Worm (Caenorhabditis elegans) whole organism, L2 larva: ENCODE measurements around the gene D1014.4.

ENCODE experiments used
- C34F6.9 ChIP-seq: fragments of 150-350 bp; optimal IDR thresholded peaks from 2 replicates; lab custom pipeline; 2014; ENCODE audit warnings: missing biosample characterization, missing genetic modification characterization
- F13H6.1 ChIP-seq: sonication (generic microtip); optimal IDR thresholded peaks from 2 replicates; lab custom pipeline; 2016; ENCODE audit warnings: missing genetic modification characterization, missing compliant biosample characterization
- egl-27 ChIP-seq: sonication (generic microtip); optimal IDR thresholded peaks from 3 replicates; lab custom pipeline; 2017; ENCODE audit warnings: missing biosample characterization, missing genetic modification reagents, missing genetic modification characterization
- lin-11 ChIP-seq: fragments of 150-350 bp; sonication (generic microtip); optimal IDR thresholded peaks from 2 replicates; lab custom pipeline; 2014; ENCODE audit warnings: missing biosample characterization, missing genetic modification characterization, inconsistent platforms, mixed read lengths
- lin-39 ChIP-seq: fragments of 150-350 bp; optimal IDR thresholded peaks from 2 replicates; lab custom pipeline; 2014; ENCODE audit warnings: missing biosample characterization, missing genetic modification reagents, missing genetic modification characterization
- lsy-2 ChIP-seq, 2 experiments: fragments of 150-350 bp in 1 of 2; sonication (generic microtip) in 1 of 2; optimal IDR thresholded peaks; 2 replicates each; lab custom pipeline; 2014 to 2017; ENCODE audit warnings: missing biosample characterization in 2 of 2, missing genetic modification characterization in 2 of 2
- mab-5 ChIP-seq: fragments of 150-350 bp; optimal IDR thresholded peaks from 2 replicates; lab custom pipeline; 2014; ENCODE audit warnings: missing biosample characterization, missing genetic modification characterization
- mdl-1 ChIP-seq, 2 experiments: fragments of 150-350 bp in 1 of 2; sonication (generic microtip) in 1 of 2; optimal IDR thresholded peaks; 2 replicates each; lab custom pipeline; 2017; ENCODE audit warnings: missing biosample characterization in 2 of 2, missing genetic modification characterization in 2 of 2
- nhr-129 ChIP-seq: fragments of 150-350 bp; optimal IDR thresholded peaks from 2 replicates; lab custom pipeline; 2014; ENCODE audit warnings: missing biosample characterization, missing genetic modification characterization
- nhr-237 ChIP-seq: fragments of 150-350 bp; optimal IDR thresholded peaks from 2 replicates; lab custom pipeline; 2014; ENCODE audit warnings: missing biosample characterization, missing genetic modification characterization
- skn-1 ChIP-seq: sonication (generic microtip); optimal IDR thresholded peaks from 2 replicates; lab custom pipeline; 2017; ENCODE audit warnings: missing biosample characterization, missing genetic modification characterization
- sma-9 ChIP-seq, 2 experiments: fragments of 150-350 bp in 1 of 2; sonication (generic microtip) in 1 of 2; optimal IDR thresholded peaks; 2 replicates each; lab custom pipeline; 2014 to 2016; ENCODE audit warnings: missing genetic modification characterization in 2 of 2, mild to moderate bottlenecking in 1 of 2, missing biosample characterization in 1 of 2, missing compliant biosample characterization in 1 of 2, missing genetic modification reagents in 1 of 2, moderate library complexity in 1 of 2
- unc-39 ChIP-seq: fragments of 150-350 bp; optimal IDR thresholded peaks from 2 replicates; lab custom pipeline; 2014; ENCODE audit warnings: missing biosample characterization, missing genetic modification characterization
- ztf-4 ChIP-seq: fragments of 150-350 bp; optimal IDR thresholded peaks from 2 replicates; lab custom pipeline; 2014; ENCODE audit warnings: missing biosample characterization, missing genetic modification characterization

DNA sequence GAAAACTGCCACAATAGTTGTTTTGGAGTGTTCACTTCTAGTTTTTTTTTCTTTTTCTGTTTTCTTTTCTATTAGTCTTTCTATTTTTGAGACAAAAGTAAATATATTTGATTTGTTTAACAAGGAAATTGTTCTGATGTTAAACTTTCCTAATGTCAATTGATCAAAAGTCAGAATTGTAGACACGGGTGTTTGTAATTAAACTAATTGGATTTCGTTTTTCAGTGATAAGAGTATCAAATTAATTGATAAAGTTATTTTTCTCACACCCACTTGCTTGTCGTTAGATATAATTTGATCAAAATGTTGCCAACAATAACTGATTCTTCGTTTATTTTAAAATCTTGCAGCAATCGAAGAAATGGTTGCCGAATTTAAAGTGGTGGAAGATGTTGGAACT, 30.2 kb downstream of the D1014.4 start:
- TF ChIP-seq nhr-237 (no peak), lin-11 (tag; lab: Kevin White, UChicago) (no peak), lsy-2 (tag; optimal IDR thresholded peaks at IDR 0.05; lab: Kevin White, UChicago) (no peak), skn-1 (tag; lab: Kevin White, UChicago) (no peak), egl-27 (tag; lab: Kevin White, UChicago) (no peak), unc-39 (tag; lab: Kevin White, UChicago) (no peak), C34F6.9 (no peak), sma-9 (GFP tag; optimal IDR thresholded peaks at IDR 0.05; lab: Kevin White, UChicago) (no peak), sma-9 (tag; optimal IDR thresholded peaks at IDR 0.05; lab: Kevin White, UChicago) (no peak), mdl-1 (tag; optimal IDR thresholded peaks at IDR 0.05; lab: Kevin White, UChicago) (no peak), ztf-4 (no peak), lin-39 (tag; lab: Kevin White, UChicago) (no peak), nhr-129 (tag; lab: Kevin White, UChicago) (no peak), F13H6.1 (tag; lab: Kevin White, UChicago) (no peak), mab-5 (tag; lab: Kevin White, UChicago) (no peak)
